Fruit fly (Drosophila melanogaster) whole organism, prepupa: ENCODE measurements around the gene Cadps.
A peak's percentile ranks its signal among the peaks of the same experiment; 100 is the strongest.

Experiments
- CG10669 ChIP-seq: fragments of 200-800 bp; sonication (Bioruptor generic); optimal IDR thresholded peaks from 3 replicates; lab custom pipeline; 2018; ENCODE audit warnings: missing biosample characterization, mild to moderate bottlenecking, missing genetic modification characterization, moderate library complexity
- CG11294 ChIP-seq: fragments of 200-800 bp; sonication (Bioruptor generic); IDR thresholded peaks from 2 replicates; pipeline ENCODE4 v1.3.6; 2022; ENCODE audit warnings: missing biosample characterization, missing genetic modification characterization
- CG15336 ChIP-seq: fragments of 200-800 bp; sonication (Bioruptor generic); IDR thresholded peaks from 2 replicates; pipeline ENCODE4 v1.3.6; 2022; ENCODE audit warnings: missing biosample characterization, missing genetic modification characterization
- CG1621 ChIP-seq: fragments of 200-800 bp; sonication (Bioruptor generic); optimal IDR thresholded peaks from 3 replicates; lab custom pipeline; 2018; ENCODE audit warnings: missing biosample characterization, mild to moderate bottlenecking, missing genetic modification characterization
- CG3032 ChIP-seq: fragments of 200-800 bp; optimal IDR thresholded peaks from 2 replicates; lab custom pipeline; 2019; ENCODE audit warnings: missing biosample characterization, mild to moderate bottlenecking, missing genetic modification characterization, moderate library complexity
- CG32006 ChIP-seq: fragments of 200-800 bp; sonication (Bioruptor generic); optimal IDR thresholded peaks from 3 replicates; lab custom pipeline; 2017; ENCODE audit warnings: missing biosample characterization, mild to moderate bottlenecking, missing genetic modification characterization
- CG3919 ChIP-seq: fragments of 200-800 bp; sonication (Bioruptor generic); optimal IDR thresholded peaks from 3 replicates; lab custom pipeline; 2016; ENCODE audit warnings: missing biosample characterization, missing genetic modification characterization
- CG6163 ChIP-seq: fragments of 200-800 bp; sonication (Bioruptor generic); IDR thresholded peaks from 3 replicates; pipeline ENCODE4 v1.3.6; 2022; ENCODE audit warnings: missing biosample characterization, missing genetic modification characterization
- CG6276 ChIP-seq: fragments of 200-800 bp; sonication (Bioruptor generic); optimal IDR thresholded peaks from 2 replicates; lab custom pipeline; 2017; ENCODE audit warnings: missing biosample characterization, mild to moderate bottlenecking, missing genetic modification characterization
- CG6792 ChIP-seq: fragments of 200-800 bp; sonication (Bioruptor generic); optimal IDR thresholded peaks from 3 replicates; lab custom pipeline; 2016; ENCODE audit warnings: missing biosample characterization, missing genetic modification characterization
- CG6808 ChIP-seq: fragments of 200-800 bp; sonication (Bioruptor generic); optimal IDR thresholded peaks from 3 replicates; lab custom pipeline; 2017; ENCODE audit warnings: missing biosample characterization, missing genetic modification characterization, mild to moderate bottlenecking, moderate library complexity, missing genetic modification reagents
- CG7368 ChIP-seq: fragments of 200-800 bp; sonication (Bioruptor generic); optimal IDR thresholded peaks from 3 replicates; lab custom pipeline; 2016; ENCODE audit warnings: missing biosample characterization, missing genetic modification characterization
- CG8119 ChIP-seq: fragments of 200-800 bp; sonication (Bioruptor generic); IDR thresholded peaks from 3 replicates; pipeline ENCODE4 v1.3.6; 2022; ENCODE audit warnings: missing biosample characterization, missing genetic modification characterization
- CG8319 ChIP-seq: fragments of 200-800 bp; sonication (Bioruptor generic); optimal IDR thresholded peaks from 3 replicates; lab custom pipeline; 2016; ENCODE audit warnings: missing biosample characterization, missing genetic modification characterization
- CG8632 ChIP-seq: fragments of 200-800 bp; sonication (Bioruptor generic); optimal IDR thresholded peaks from 3 replicates; lab custom pipeline; 2016; ENCODE audit warnings: missing biosample characterization, missing genetic modification characterization
- Eip75B ChIP-seq: fragments of 200-800 bp; sonication (Bioruptor generic); optimal IDR thresholded peaks from 3 replicates; lab custom pipeline; 2016; ENCODE audit warnings: missing biosample characterization, missing genetic modification characterization
- Eip78C ChIP-seq: fragments of 200-800 bp; sonication (Bioruptor generic); peaks from one replicate; lab custom pipeline; 2016; ENCODE audit warnings: missing biosample characterization, missing genetic modification characterization
- Gug ChIP-seq: fragments of 200-800 bp; sonication (Bioruptor generic); IDR thresholded peaks from 2 replicates; pipeline ENCODE4 v1.3.6; 2022; ENCODE audit warnings: missing biosample characterization, missing genetic modification characterization
- Hr39 ChIP-seq: fragments of 200-800 bp; sonication (Bioruptor generic); optimal IDR thresholded peaks from 2 replicates; lab custom pipeline; 2016; ENCODE audit warnings: missing biosample characterization, missing genetic modification characterization
- Lpt ChIP-seq: fragments of 200-800 bp; sonication (Bioruptor generic); optimal IDR thresholded peaks from 3 replicates; lab custom pipeline; 2016; ENCODE audit warnings: missing biosample characterization, missing genetic modification characterization
- Sox15 ChIP-seq: fragments of 200-800 bp; sonication (Bioruptor generic); optimal IDR thresholded peaks from 3 replicates; lab custom pipeline; 2016; ENCODE audit warnings: missing biosample characterization, missing genetic modification characterization
- achi ChIP-seq: fragments of 200-800 bp; sonication (Bioruptor generic); optimal IDR thresholded peaks from 3 replicates; lab custom pipeline; 2016; ENCODE audit warnings: missing biosample characterization, missing genetic modification characterization
- cyc ChIP-seq: fragments of 200-800 bp; sonication (Bioruptor generic); optimal IDR thresholded peaks from 3 replicates; lab custom pipeline; 2016; ENCODE audit warnings: missing biosample characterization, missing genetic modification characterization
- dac ChIP-seq: fragments of 200-800 bp; sonication (Bioruptor generic); optimal IDR thresholded peaks from 2 replicates; lab custom pipeline; 2017; ENCODE audit warnings: missing biosample characterization, mild to moderate bottlenecking, missing genetic modification characterization
- dsx ChIP-seq: fragments of 200-800 bp; optimal IDR thresholded peaks from 3 replicates; lab custom pipeline; 2019; ENCODE audit warnings: missing biosample characterization, mild to moderate bottlenecking, missing genetic modification characterization, moderate library complexity; ENCODE audit not compliant: poor library complexity, severe bottlenecking
- fd59A ChIP-seq: fragments of 200-800 bp; sonication (Bioruptor generic); optimal IDR thresholded peaks from 2 replicates; lab custom pipeline; 2017; ENCODE audit warnings: missing biosample characterization, mild to moderate bottlenecking, missing genetic modification characterization, missing genetic modification reagents
- lz ChIP-seq: fragments of 200-800 bp; sonication (Bioruptor generic); optimal IDR thresholded peaks from 3 replicates; lab custom pipeline; 2016; ENCODE audit warnings: missing biosample characterization, missing genetic modification characterization
- pdm3 ChIP-seq: fragments of 200-800 bp; sonication (Bioruptor generic); optimal IDR thresholded peaks from 3 replicates; lab custom pipeline; 2016; ENCODE audit warnings: missing biosample characterization, missing genetic modification characterization
- salr ChIP-seq, 2 experiments: fragments of 200-800 bp; sonication (Bioruptor generic); optimal IDR thresholded peaks; 3 replicates each; lab custom pipeline; 2016 to 2018; ENCODE audit warnings: missing biosample characterization in 2 of 2, missing genetic modification characterization in 2 of 2, mild to moderate bottlenecking in 1 of 2
- ss ChIP-seq, 2 experiments: fragments of 200-800 bp; sonication (Bioruptor generic); optimal IDR thresholded peaks; 2 replicates in 1 of 2; 3 replicates in 1 of 2; lab custom pipeline; 2017 to 2018; ENCODE audit warnings: mild to moderate bottlenecking in 2 of 2, missing biosample characterization in 2 of 2, missing genetic modification characterization in 2 of 2, moderate library complexity in 1 of 2
- vri ChIP-seq: fragments of 200-800 bp; sonication (Bioruptor generic); optimal IDR thresholded peaks from 3 replicates; lab custom pipeline; 2016; ENCODE audit warnings: missing biosample characterization, mild to moderate bottlenecking, missing genetic modification characterization

The Cadps gene

dm6 chr4:1199178-1199577 lies 31.5 kb upstream of the Cadps start (continued):
- TF ChIP-seq CG11294 (GFP tag; lab: Robert Waterston, UW) (no peak), fd59A (GFP tag; lab: Kevin White, UChicago) (no peak), CG6792 (GFP tag; lab: Kevin White, UChicago) (no peak)

- TF ChIP-seq CG6163 (GFP tag; lab: Robert Waterston, UW): no peak
- TF ChIP-seq CG15336: peak; percentile 29; the same call in 1 of the 2 replicates
- no peak for TF ChIP-seq Lpt (GFP tag; lab: Kevin White, UChicago)
Observed at dm6 chr4:1218723-1219398, 11.8 kb upstream of the Cadps start.

dm6 chr4:1224232-1224631 lies 6.4 kb upstream of the Cadps start:
- TF ChIP-seq Hr39 (GFP tag; lab: Kevin White, UChicago) (no peak), cyc (no peak), Eip78C (GFP tag; lab: Kevin White, UChicago) (peak; percentile 24)

dm6 chr4:1225185-1225584 lies 5.5 kb upstream of the Cadps start:
- TF ChIP-seq CG1621 (no peak), CG3919 (GFP tag; lab: Kevin White, UChicago) (no peak), Gug (GFP tag; lab: Robert Waterston, UW) (no peak), CG8632 (GFP tag; lab: Kevin White, UChicago) (no peak), CG8319 (GFP tag; lab: Kevin White, UChicago) (no peak), Hr39 (GFP tag; lab: Kevin White, UChicago) (no peak), Sox15 (GFP tag; lab: Kevin White, UChicago) (no peak), salr (GFP tag; optimal IDR thresholded peaks at IDR 0.05; lab: Kevin White, UChicago) (no peak), dac (GFP tag; lab: Kevin White, UChicago) (no peak), lz (GFP tag; lab: Kevin White, UChicago) (no peak), Eip75B (GFP tag; lab: Kevin White, UChicago) (no peak), CG7368 (GFP tag; lab: Kevin White, UChicago) (no peak)

- TF ChIP-seq Eip78C (GFP tag; lab: Kevin White, UChicago) (peak; percentile 32), CG8319 (GFP tag; lab: Kevin White, UChicago) (peak; percentile 17), ss (GFP tag; optimal IDR thresholded peaks at IDR 0.05; lab: Kevin White, UChicago) (no peak), CG15336 (no peak), lz (GFP tag; lab: Kevin White, UChicago) (no peak), dsx (GFP tag; lab: Kevin White, UChicago) (no peak), CG3032 (tag; lab: Kevin White, UChicago) (no peak), achi (GFP tag; lab: Kevin White, UChicago) (no peak), CG6276 (GFP tag; lab: Kevin White, UChicago) (no peak), Lpt (GFP tag; lab: Kevin White, UChicago) (no peak), cyc (no peak)
Observed at dm6 chr4:1231648-1232286, 1.1 kb downstream of the Cadps start.

dm6 chr4:1233351-1233750 lies 2.7 kb downstream of the Cadps start:
- TF ChIP-seq CG11294 (GFP tag; lab: Robert Waterston, UW): no peak
- no peak for TF ChIP-seq CG8119
- no peak for TF ChIP-seq vri
- no peak for TF ChIP-seq CG32006 (GFP tag; lab: Kevin White, UChicago)
- no peak for TF ChIP-seq CG10669 (GFP tag; lab: Kevin White, UChicago)
- TF ChIP-seq CG6808: no peak
- no peak for TF ChIP-seq dsx (GFP tag; lab: Kevin White, UChicago)
- TF ChIP-seq pdm3 (GFP tag; lab: Kevin White, UChicago): no peak
- TF ChIP-seq cyc: no peak
- no peak for TF ChIP-seq Sox15 (GFP tag; lab: Kevin White, UChicago)
- TF ChIP-seq lz (GFP tag; lab: Kevin White, UChicago): no peak
- TF ChIP-seq achi (GFP tag; lab: Kevin White, UChicago): no peak
- TF ChIP-seq, all 60 proteins: peak for 0
